Fruit fly (Drosophila melanogaster) whole organism: ENCODE results near the gene wus.

Experiments used
- CG8478 ChIP-seq: fragments of >200 bp; optimal IDR thresholded peaks from 2 replicates; lab custom pipeline; 2018; ENCODE audit warnings: inconsistent platforms
- EcR ChIP-seq, 2 experiments: fragments of >200 bp; optimal IDR thresholded peaks; 2 replicates each; lab custom pipeline; 2017; ENCODE audit warnings: missing biosample characterization in 2 of 2, missing genetic modification characterization in 2 of 2, missing genetic modification reagents in 2 of 2
- pan ChIP-seq: fragments of >200 bp; optimal IDR thresholded peaks from 2 replicates; lab custom pipeline; 2017
- psq ChIP-seq: fragments of >200 bp; optimal IDR thresholded peaks from 2 replicates; lab custom pipeline; 2017
- usp ChIP-seq: fragments of >200 bp; optimal IDR thresholded peaks from 2 replicates; lab custom pipeline; 2017; ENCODE audit warnings: missing biosample characterization, missing genetic modification characterization, mixed read lengths

DNA sequence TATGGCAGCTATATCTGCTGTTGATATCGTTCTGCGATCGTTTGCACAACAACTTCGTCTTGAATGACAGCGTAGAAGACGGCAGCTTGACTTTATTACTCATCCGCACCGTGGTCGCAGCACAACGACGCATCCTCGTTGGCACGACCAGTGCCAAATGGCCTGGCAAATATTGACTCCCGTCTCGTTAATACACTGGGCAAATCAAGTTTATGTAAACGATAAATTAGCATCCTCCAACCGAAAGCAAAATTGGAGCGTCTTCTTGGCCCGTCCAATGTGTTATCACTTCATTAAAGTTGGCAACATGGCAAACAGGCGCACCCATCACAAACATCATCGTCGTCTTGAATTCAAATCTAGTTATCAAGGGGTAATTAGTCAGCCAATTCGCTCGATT, 23.2 kb downstream of the wus start:
- no peak for TF ChIP-seq usp (GFP tag; lab: Kevin White, UChicago)
- TF ChIP-seq psq (lab: Kevin White, UChicago): no peak
- no peak for TF ChIP-seq pan
- no peak for TF ChIP-seq CG8478 (lab: Kevin White, UChicago)
- no peak for TF ChIP-seq EcR (GFP tag; optimal IDR thresholded peaks at IDR 0.05; lab: Kevin White, UChicago)
